Worm (Caenorhabditis elegans): ENCODE measurements around the gene Y11D7A.3.
A peak's percentile ranks its signal among the peaks of the same experiment; 100 is the strongest.

The Y11D7A.3 gene

ce11 chrIV:9216437-9216836 is 16.5 kb upstream of the Y11D7A.3 start:
- TF ChIP-seq mep-1 (tag; optimal IDR thresholded peaks at IDR 0.05), result peak; percentile 45
- TF ChIP-seq F10B5.3 (tag; optimal IDR thresholded peaks at IDR 0.05), result no peak
- no peak for TF ChIP-seq lin-15B (tag; optimal IDR thresholded peaks at IDR 0.05)
- peak; percentile 60 for TF ChIP-seq hlh-30 (tag; optimal IDR thresholded peaks at IDR 0.05; ENCODE audit: insufficient read depth)
- no peak for TF ChIP-seq nhr-77 (tag; optimal IDR thresholded peaks at IDR 0.05)
- peak; percentile 12 to 58 for TF ChIP-seq lsy-2 (tag; optimal IDR thresholded peaks at IDR 0.05)
- TF ChIP-seq lin-29 (GFP tag; IDR thresholded peaks at IDR 0.05), result no peak
- TF ChIP-seq aha-1 (tag), result peak; percentile 99
- TF ChIP-seq mxl-3 (GFP tag; optimal IDR thresholded peaks at IDR 0.05), result peak; percentile 19
- no peak for TF ChIP-seq egl-43 (GFP tag; IDR thresholded peaks at IDR 0.05)
- peak in 1 of 2 experiments; percentile 92 for TF ChIP-seq mdl-1 (tag; optimal IDR thresholded peaks at IDR 0.05)
- TF ChIP-seq dmd-8 (GFP tag; IDR thresholded peaks at IDR 0.05), result no peak
- TF ChIP-seq fkh-10 (GFP tag; optimal IDR thresholded peaks at IDR 0.05), result peak; percentile 6
- TF ChIP-seq lim-7 (GFP tag; IDR thresholded peaks at IDR 0.05), result no peak
- peak in 1 of 2 experiments; percentile 36 for TF ChIP-seq hif-1 (tag; optimal IDR thresholded peaks at IDR 0.05)
- no peak for TF ChIP-seq unc-39 (tag; optimal IDR thresholded peaks at IDR 0.05)
- TF ChIP-seq skn-1 (tag; optimal IDR thresholded peaks at IDR 0.05), result no peak
- no peak for TF ChIP-seq mdt-29 (GFP tag; IDR thresholded peaks at IDR 0.05)
- TF ChIP-seq rbr-2 (tag; optimal IDR thresholded peaks at IDR 0.05), result peak; percentile 27
- TF ChIP-seq sdz-12 (GFP tag; optimal IDR thresholded peaks at IDR 0.05), result no peak
- no peak for TF ChIP-seq Y75B8A.6 (GFP tag; IDR thresholded peaks at IDR 0.05)
- peak; percentile 60 for TF ChIP-seq mes-2 (tag; optimal IDR thresholded peaks at IDR 0.05; ENCODE audit: poor library complexity, severe bottlenecking)
- TF ChIP-seq ceh-20 (GFP tag; IDR thresholded peaks at IDR 0.05), result 0 out of 2 replicates have a peak, but pooled peaks have one; percentile 32

ce11 chrIV:9216956-9217355 is 15.9 kb upstream of the Y11D7A.3 start:
- TF ChIP-seq dve-1 (tag; optimal IDR thresholded peaks at IDR 0.05; ENCODE audit: insufficient read depth) (peak; percentile 21), daf-16 (GFP tag; optimal IDR thresholded peaks at IDR 0.05) (no peak), daf-16 (tag; optimal IDR thresholded peaks at IDR 0.05) (peak; percentile 26), dmd-6 (GFP tag; IDR thresholded peaks at IDR 0.05) (peak; percentile 57; the same call in 1 of the 2 replicates), hlh-11 (tag; optimal IDR thresholded peaks at IDR 0.05) (peak; percentile 63), pqm-1 (tag; optimal IDR thresholded peaks at IDR 0.05) (peak; percentile 67), nhr-28 (tag; optimal IDR thresholded peaks at IDR 0.05) (peak; percentile 49), madf-9 (GFP tag; conservative IDR thresholded peaks at IDR 0.05) (no peak), daf-19 (GFP tag; conservative IDR thresholded peaks at IDR 0.05) (no peak), unc-62 (GFP tag; optimal IDR thresholded peaks at IDR 0.05 in 1 of 2) (peak in 1 of 2 experiments; percentile 45), unc-62 (tag; optimal IDR thresholded peaks at IDR 0.05) (no peak), vab-7 (GFP tag; IDR thresholded peaks at IDR 0.05) (no peak), php-3 (GFP tag; IDR thresholded peaks at IDR 0.05) (peak; percentile 26; the same call in 1 of the 2 replicates), pha-4 (GFP tag; IDR thresholded peaks at IDR 0.05) (no peak), pha-4 (tag; optimal IDR thresholded peaks at IDR 0.05) (no peak), aha-1 (tag) (peak; percentile 13), zip-11 (GFP tag; IDR thresholded peaks at IDR 0.05) (no peak), hlh-30 (tag; optimal IDR thresholded peaks at IDR 0.05; ENCODE audit: insufficient read depth) (peak; percentile 18), ceh-28 (tag; optimal IDR thresholded peaks at IDR 0.05) (no peak), mes-2 (tag; optimal IDR thresholded peaks at IDR 0.05; ENCODE audit: poor library complexity, severe bottlenecking) (peak; percentile 9), F10B5.3 (tag; optimal IDR thresholded peaks at IDR 0.05) (no peak), mxl-3 (GFP tag; optimal IDR thresholded peaks at IDR 0.05) (peak; percentile 15)

All from whole organism, L4 larva.